Fruit fly (Drosophila melanogaster) whole organism, prepupa: ENCODE results near the gene CG1273.

Experiments used
- CG11294 ChIP-seq: fragments of 200-800 bp; sonication (Bioruptor generic); IDR thresholded peaks from 2 replicates; pipeline ENCODE4 v1.3.6; 2022; ENCODE audit warnings: missing biosample characterization, missing genetic modification characterization
- CG11762 ChIP-seq: fragments of 200-800 bp; sonication (Bioruptor generic); optimal IDR thresholded peaks from 3 replicates; lab custom pipeline; 2016; ENCODE audit warnings: missing biosample characterization, missing genetic modification characterization; ENCODE audit not compliant: insufficient read depth
- CG11902 ChIP-seq: fragments of 200-800 bp; sonication (Bioruptor generic); optimal IDR thresholded peaks from 3 replicates; lab custom pipeline; 2016; ENCODE audit warnings: missing biosample characterization, missing genetic modification characterization
- CG15336 ChIP-seq: fragments of 200-800 bp; sonication (Bioruptor generic); IDR thresholded peaks from 2 replicates; pipeline ENCODE4 v1.3.6; 2022; ENCODE audit warnings: missing biosample characterization, missing genetic modification characterization
- CG1621 ChIP-seq: fragments of 200-800 bp; sonication (Bioruptor generic); optimal IDR thresholded peaks from 3 replicates; lab custom pipeline; 2018; ENCODE audit warnings: missing biosample characterization, mild to moderate bottlenecking, missing genetic modification characterization
- CG16779 ChIP-seq: fragments of 200-800 bp; sonication (Bioruptor generic); optimal IDR thresholded peaks from 3 replicates; lab custom pipeline; 2017; ENCODE audit warnings: missing biosample characterization, mild to moderate bottlenecking, missing genetic modification characterization
- CG3032 ChIP-seq: fragments of 200-800 bp; optimal IDR thresholded peaks from 2 replicates; lab custom pipeline; 2019; ENCODE audit warnings: missing biosample characterization, mild to moderate bottlenecking, missing genetic modification characterization, moderate library complexity
- CG31627 ChIP-seq: fragments of 200-800 bp; sonication (Bioruptor generic); optimal IDR thresholded peaks from 3 replicates; lab custom pipeline; 2016; ENCODE audit warnings: missing biosample characterization, missing genetic modification characterization
- CG32006 ChIP-seq: fragments of 200-800 bp; sonication (Bioruptor generic); optimal IDR thresholded peaks from 3 replicates; lab custom pipeline; 2017; ENCODE audit warnings: missing biosample characterization, mild to moderate bottlenecking, missing genetic modification characterization
- CG34406 ChIP-seq: fragments of 200-800 bp; sonication (Bioruptor generic); optimal IDR thresholded peaks from 3 replicates; lab custom pipeline; 2016; ENCODE audit warnings: missing biosample characterization, missing genetic modification characterization
- CG3919 ChIP-seq: fragments of 200-800 bp; sonication (Bioruptor generic); optimal IDR thresholded peaks from 3 replicates; lab custom pipeline; 2016; ENCODE audit warnings: missing biosample characterization, missing genetic modification characterization
- CG6163 ChIP-seq: fragments of 200-800 bp; sonication (Bioruptor generic); IDR thresholded peaks from 3 replicates; pipeline ENCODE4 v1.3.6; 2022; ENCODE audit warnings: missing biosample characterization, missing genetic modification characterization
- CG6276 ChIP-seq: fragments of 200-800 bp; sonication (Bioruptor generic); optimal IDR thresholded peaks from 2 replicates; lab custom pipeline; 2017; ENCODE audit warnings: missing biosample characterization, mild to moderate bottlenecking, missing genetic modification characterization
- CG6792 ChIP-seq: fragments of 200-800 bp; sonication (Bioruptor generic); optimal IDR thresholded peaks from 3 replicates; lab custom pipeline; 2016; ENCODE audit warnings: missing biosample characterization, missing genetic modification characterization
- CG6808 ChIP-seq: fragments of 200-800 bp; sonication (Bioruptor generic); optimal IDR thresholded peaks from 3 replicates; lab custom pipeline; 2017; ENCODE audit warnings: missing biosample characterization, missing genetic modification characterization, mild to moderate bottlenecking, moderate library complexity, missing genetic modification reagents
- CG8119 ChIP-seq: fragments of 200-800 bp; sonication (Bioruptor generic); IDR thresholded peaks from 3 replicates; pipeline ENCODE4 v1.3.6; 2022; ENCODE audit warnings: missing biosample characterization, missing genetic modification characterization
- CG8319 ChIP-seq: fragments of 200-800 bp; sonication (Bioruptor generic); optimal IDR thresholded peaks from 3 replicates; lab custom pipeline; 2016; ENCODE audit warnings: missing biosample characterization, missing genetic modification characterization
- Eip78C ChIP-seq: fragments of 200-800 bp; sonication (Bioruptor generic); peaks from one replicate; lab custom pipeline; 2016; ENCODE audit warnings: missing biosample characterization, missing genetic modification characterization
- Eip93F ChIP-seq: fragments of 200-800 bp; sonication (Bioruptor generic); optimal IDR thresholded peaks from 2 replicates; lab custom pipeline; 2016; ENCODE audit warnings: missing biosample characterization, mild to moderate bottlenecking, missing genetic modification characterization
- Gug ChIP-seq: fragments of 200-800 bp; sonication (Bioruptor generic); IDR thresholded peaks from 2 replicates; pipeline ENCODE4 v1.3.6; 2022; ENCODE audit warnings: missing biosample characterization, missing genetic modification characterization
- Hr39 ChIP-seq: fragments of 200-800 bp; sonication (Bioruptor generic); optimal IDR thresholded peaks from 2 replicates; lab custom pipeline; 2016; ENCODE audit warnings: missing biosample characterization, missing genetic modification characterization
- Lpt ChIP-seq: fragments of 200-800 bp; sonication (Bioruptor generic); optimal IDR thresholded peaks from 3 replicates; lab custom pipeline; 2016; ENCODE audit warnings: missing biosample characterization, missing genetic modification characterization
- Met ChIP-seq: fragments of 200-800 bp; sonication (Bioruptor generic); optimal IDR thresholded peaks from 3 replicates; lab custom pipeline; 2016; ENCODE audit warnings: missing biosample characterization, missing genetic modification characterization
- OdsH ChIP-seq: fragments of 200-800 bp; sonication (Bioruptor generic); optimal IDR thresholded peaks from 3 replicates; lab custom pipeline; 2016; ENCODE audit warnings: missing biosample characterization, missing genetic modification characterization
- Sox102F ChIP-seq: fragments of 200-800 bp; sonication (Bioruptor generic); optimal IDR thresholded peaks from 2 replicates; lab custom pipeline; 2016; ENCODE audit warnings: missing biosample characterization, mild to moderate bottlenecking, missing genetic modification characterization
- Sox14 ChIP-seq: fragments of 200-800 bp; sonication (Bioruptor generic); optimal IDR thresholded peaks from 3 replicates; lab custom pipeline; 2016; ENCODE audit warnings: missing biosample characterization, missing genetic modification characterization
- Sox15 ChIP-seq: fragments of 200-800 bp; sonication (Bioruptor generic); optimal IDR thresholded peaks from 3 replicates; lab custom pipeline; 2016; ENCODE audit warnings: missing biosample characterization, missing genetic modification characterization
- achi ChIP-seq: fragments of 200-800 bp; sonication (Bioruptor generic); optimal IDR thresholded peaks from 3 replicates; lab custom pipeline; 2016; ENCODE audit warnings: missing biosample characterization, missing genetic modification characterization
- cyc ChIP-seq: fragments of 200-800 bp; sonication (Bioruptor generic); optimal IDR thresholded peaks from 3 replicates; lab custom pipeline; 2016; ENCODE audit warnings: missing biosample characterization, missing genetic modification characterization
- dac ChIP-seq: fragments of 200-800 bp; sonication (Bioruptor generic); optimal IDR thresholded peaks from 2 replicates; lab custom pipeline; 2017; ENCODE audit warnings: missing biosample characterization, mild to moderate bottlenecking, missing genetic modification characterization
- esn ChIP-seq: fragments of 200-800 bp; sonication (Bioruptor generic); optimal IDR thresholded peaks from 2 replicates; lab custom pipeline; 2016; ENCODE audit warnings: missing biosample characterization, mild to moderate bottlenecking, missing genetic modification characterization, moderate library complexity
- fkh ChIP-seq: fragments of 200-800 bp; sonication (Bioruptor generic); optimal IDR thresholded peaks from 3 replicates; lab custom pipeline; 2017; ENCODE audit warnings: missing biosample characterization, mild to moderate bottlenecking, missing genetic modification characterization, moderate library complexity
- lz ChIP-seq: fragments of 200-800 bp; sonication (Bioruptor generic); optimal IDR thresholded peaks from 3 replicates; lab custom pipeline; 2016; ENCODE audit warnings: missing biosample characterization, missing genetic modification characterization
- pdm3 ChIP-seq: fragments of 200-800 bp; sonication (Bioruptor generic); optimal IDR thresholded peaks from 3 replicates; lab custom pipeline; 2016; ENCODE audit warnings: missing biosample characterization, missing genetic modification characterization
- svp ChIP-seq: fragments of 200-800 bp; sonication (Bioruptor generic); peaks from one replicate; lab custom pipeline; 2016; ENCODE audit warnings: missing biosample characterization, missing genetic modification characterization
- topi ChIP-seq: fragments of 200-800 bp; sonication (Bioruptor generic); optimal IDR thresholded peaks from 3 replicates; lab custom pipeline; 2016; ENCODE audit warnings: missing biosample characterization, missing genetic modification characterization
- vri ChIP-seq: fragments of 200-800 bp; sonication (Bioruptor generic); optimal IDR thresholded peaks from 3 replicates; lab custom pipeline; 2016; ENCODE audit warnings: missing biosample characterization, mild to moderate bottlenecking, missing genetic modification characterization

CG1273 gene

DNA sequence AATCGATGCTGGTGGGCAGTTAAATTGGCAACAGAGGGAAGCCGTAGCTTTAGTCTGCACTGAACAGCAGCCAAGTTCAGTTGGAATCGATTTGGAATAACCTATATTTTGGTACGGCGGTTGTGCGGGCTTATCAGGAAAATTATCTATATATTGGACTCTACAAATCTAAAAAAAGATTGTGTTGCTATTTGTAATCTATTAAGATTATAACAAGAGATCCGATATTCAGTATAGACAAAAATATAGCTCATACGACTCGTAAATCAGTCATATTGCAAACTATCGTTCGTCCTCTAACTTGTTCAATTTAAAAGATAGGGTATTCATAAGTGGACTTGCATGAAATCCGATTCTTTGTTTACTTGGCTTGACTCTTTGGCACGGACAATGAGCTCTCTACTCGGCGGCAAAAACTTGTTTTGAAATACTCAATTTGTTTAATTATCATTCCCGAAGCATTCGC, 25.1 kb downstream of the CG1273 start, which contains the start of gene Hexo1 (continued):
- TF ChIP-seq OdsH (GFP tag; lab: Kevin White, UChicago) = no peak
- peak; percentile 22; the same call in 1 of the 3 replicates for TF ChIP-seq CG6163
- TF ChIP-seq topi (GFP tag; lab: Kevin White, UChicago) = peak; percentile 76
- no peak; the same call in 1 of the 2 replicates for TF ChIP-seq Gug (GFP tag; lab: Robert Waterston, UW)
- peak; percentile 20 for TF ChIP-seq dac (GFP tag; lab: Kevin White, UChicago)
- no peak for TF ChIP-seq CG8319 (GFP tag; lab: Kevin White, UChicago)
- peak; percentile 64 for TF ChIP-seq CG31627 (GFP tag; lab: Kevin White, UChicago)
- peak; percentile 71 for TF ChIP-seq CG32006
- peak; percentile 72 for TF ChIP-seq CG6808 (GFP tag; lab: Kevin White, UChicago)
- peak; percentile 70 for TF ChIP-seq CG3919 (GFP tag; lab: Kevin White, UChicago)
- no peak for TF ChIP-seq pdm3
- TF ChIP-seq CG11294 (GFP tag; lab: Robert Waterston, UW) = no peak
- TF ChIP-seq Sox102F (GFP tag; lab: Kevin White, UChicago) = no peak
- TF ChIP-seq Met (GFP tag; lab: Kevin White, UChicago) = no peak
- TF ChIP-seq achi (GFP tag; lab: Kevin White, UChicago) = peak; percentile 65

dm6 chr3L:4292120-4292697, 28.7 kb downstream of the CG1273 start, which contains the start of the genes CG15012 and Fdx2:
Gene CG15012, minus strand, starts transcription at chr3L:4292246.
Gene Fdx2, plus strand, starts transcription at chr3L:4292482.
- TF ChIP-seq Sox14 (peak; percentile 78), lz (GFP tag; lab: Kevin White, UChicago) (peak; percentile 33), CG11762 (GFP tag; lab: Kevin White, UChicago) (no peak), Eip78C (peak; percentile 21), Lpt (GFP tag; lab: Kevin White, UChicago) (no peak), CG34406 (GFP tag; lab: Kevin White, UChicago) (no peak), esn (GFP tag; lab: Kevin White, UChicago) (peak; percentile 51), vri (peak; percentile 57), CG6792 (no peak), Gug (GFP tag; lab: Robert Waterston, UW) (no peak), svp (GFP tag; lab: Kevin White, UChicago) (no peak), cyc (GFP tag; lab: Kevin White, UChicago) (peak; percentile 34), Hr39 (GFP tag; lab: Kevin White, UChicago) (peak; percentile 35), Sox15 (GFP tag; lab: Kevin White, UChicago) (no peak), CG31627 (GFP tag; lab: Kevin White, UChicago) (peak; percentile 21), CG16779 (tag; lab: Kevin White, UChicago) (no peak), topi (GFP tag; lab: Kevin White, UChicago) (peak; percentile 34), achi (GFP tag; lab: Kevin White, UChicago) (peak; percentile 6), CG3032 (peak; percentile 30)

DNA sequence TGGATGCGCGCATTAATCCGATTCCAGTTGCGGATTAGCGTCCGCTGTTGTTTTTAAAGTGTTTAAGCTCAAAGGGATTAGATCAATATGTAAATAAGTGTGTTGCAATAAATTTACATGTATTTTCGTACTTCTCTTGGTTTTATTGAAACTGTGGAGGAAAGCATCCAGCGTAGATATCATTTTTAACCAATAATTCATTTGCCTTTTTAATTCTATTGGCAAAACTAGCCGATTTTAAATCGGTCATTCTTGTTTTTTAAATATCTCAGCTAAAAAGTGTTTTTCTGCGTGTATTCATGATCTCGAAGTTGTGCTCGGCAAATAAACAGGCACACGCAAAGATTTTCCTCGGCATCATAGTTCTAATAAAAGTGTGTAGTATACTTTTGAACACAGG, 29.8 kb downstream of the CG1273 start:
- TF ChIP-seq CG1621 (no peak), CG32006 (peak; percentile 27), CG15336 (GFP tag; lab: Robert Waterston, UW) (peak; percentile 49), CG8119 (GFP tag; lab: Robert Waterston, UW) (no peak)

DNA sequence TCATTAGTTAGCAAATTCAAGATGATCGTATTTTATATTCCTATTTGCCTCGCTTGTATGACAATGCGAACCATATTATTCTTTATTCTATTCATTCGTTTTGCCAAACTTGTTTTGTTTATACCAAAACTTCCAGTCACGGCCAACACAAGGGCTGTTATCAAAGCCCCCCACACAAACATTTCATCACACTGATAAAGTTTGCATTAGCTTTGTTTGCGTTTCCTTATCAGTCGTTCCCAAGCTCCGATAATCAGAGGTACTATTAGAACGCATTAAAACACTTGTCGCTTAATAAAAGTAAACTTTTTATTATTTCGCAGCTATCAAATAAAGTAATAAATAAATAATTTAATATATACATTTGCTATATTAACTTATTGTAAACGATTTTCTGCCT, 30.2 kb downstream of the CG1273 start:
- TF ChIP-seq Eip93F (GFP tag; lab: Kevin White, UChicago) = no peak
- TF ChIP-seq CG11902 (GFP tag; lab: Kevin White, UChicago) = no peak
- peak; percentile 52 for TF ChIP-seq Eip78C
- no peak for TF ChIP-seq Gug (GFP tag; lab: Robert Waterston, UW)
- no peak for TF ChIP-seq CG6276 (GFP tag; lab: Kevin White, UChicago)
- TF ChIP-seq vri = peak; percentile 57
- TF ChIP-seq fkh (GFP tag; lab: Kevin White, UChicago) = peak; percentile 31
